Worm (Caenorhabditis elegans) whole organism, L4/young adult: ENCODE data around the gene Y110A2AL.9.

Experiments
- W03F9.2 ChIP-seq: fragments of 150-350 bp; optimal IDR thresholded peaks from 2 replicates; lab custom pipeline; 2014; ENCODE audit warnings: missing biosample characterization, missing genetic modification characterization
- dao-5 ChIP-seq: sonication (generic microtip); optimal IDR thresholded peaks from 2 replicates; lab custom pipeline; 2016; ENCODE audit warnings: missing genotype, missing genetic modification characterization, moderate library complexity, missing compliant biosample characterization
- him-1 ChIP-seq: sonication (generic microtip); optimal IDR thresholded peaks from 2 replicates; lab custom pipeline; 2016; ENCODE audit warnings: missing genotype, missing genetic modification reagents, missing genetic modification characterization, missing compliant biosample characterization

ce11 chrII:2913505-2913904 is 47.1 kb upstream of the Y110A2AL.9 start, which contains the start of gene ubc-15:
- TF ChIP-seq him-1 (tag; lab: Kevin White, UChicago) (no peak), W03F9.2 (tag; lab: Kevin White, UChicago) (no peak), dao-5 (tag; lab: Kevin White, UChicago) (no peak)
